Fruit fly (Drosophila melanogaster) whole organism, prepupa: ENCODE data around the gene car.

Source experiments
- CG7368 ChIP-seq: fragments of 200-800 bp; sonication (Bioruptor generic); optimal IDR thresholded peaks from 3 replicates; lab custom pipeline; 2016; ENCODE audit warnings: missing biosample characterization, missing genetic modification characterization
- achi ChIP-seq: fragments of 200-800 bp; sonication (Bioruptor generic); optimal IDR thresholded peaks from 3 replicates; lab custom pipeline; 2016; ENCODE audit warnings: missing biosample characterization, missing genetic modification characterization

DNA sequence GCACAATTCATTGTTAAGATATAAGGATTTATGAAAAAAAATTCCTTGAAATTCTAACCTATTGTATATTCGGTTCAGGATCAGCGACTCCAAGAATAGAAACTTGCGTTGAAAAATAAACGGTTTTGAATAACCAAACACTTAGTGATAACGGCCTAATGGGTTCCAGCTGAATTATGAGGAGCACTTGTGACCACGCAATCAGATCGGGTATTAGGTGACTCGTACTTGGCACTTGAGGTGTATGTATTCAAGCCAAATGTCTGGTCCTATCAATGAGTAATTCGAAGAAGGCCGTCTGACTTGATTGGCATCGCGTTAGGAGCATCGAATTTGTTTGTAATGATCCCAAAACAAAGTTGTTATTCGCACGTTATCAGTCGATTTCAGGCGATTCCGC lies 24.8 kb downstream of the car start:
- TF ChIP-seq CG7368, result no peak
- no peak for TF ChIP-seq achi (GFP tag; lab: Kevin White, UChicago)
